Worm (Caenorhabditis elegans) whole organism, young adult: ENCODE data around the gene M106.7.
A peak's percentile ranks its signal among the peaks of the same experiment; 100 is the strongest.

Experiments
- B0019.2 ChIP-seq: fragments of 200-800 bp; sonication (Bioruptor generic); conservative IDR thresholded peaks from 2 replicates; pipeline ENCODE4 v1.3.6; 2022; ENCODE audit warnings: missing genetic modification reagents, missing genetic modification characterization, missing compliant biosample characterization
- B0261.1 ChIP-seq: sonication (generic microtip); optimal IDR thresholded peaks from 2 replicates; lab custom pipeline; 2016; ENCODE audit warnings: mild to moderate bottlenecking, missing genetic modification characterization, moderate library complexity, missing compliant biosample characterization
- C17E4.6 ChIP-seq: fragments of 200-800 bp; sonication (Bioruptor generic); IDR thresholded peaks from 2 replicates; pipeline ENCODE4 v1.3.6; 2022; ENCODE audit warnings: missing genetic modification reagents, missing genetic modification characterization, missing compliant biosample characterization
- F10E7.11 ChIP-seq: sonication (generic microtip); optimal IDR thresholded peaks from 2 replicates; lab custom pipeline; 2017; ENCODE audit warnings: mild to moderate bottlenecking, missing genetic modification characterization, moderate library complexity, missing compliant biosample characterization
- F33H1.4 ChIP-seq: fragments of 200-800 bp; sonication (Bioruptor generic); IDR thresholded peaks from 2 replicates; pipeline ENCODE4 v1.3.6; 2022; ENCODE audit warnings: missing genetic modification reagents, missing genetic modification characterization, missing compliant biosample characterization
- F39B2.1 ChIP-seq: fragments of 200-800 bp; sonication (Bioruptor generic); IDR thresholded peaks from 2 replicates; pipeline ENCODE4 v1.3.6; 2022; ENCODE audit warnings: missing genetic modification reagents, missing genetic modification characterization, missing compliant biosample characterization
- K12H6.12 ChIP-seq: fragments of 200-800 bp; sonication (Bioruptor generic); optimal IDR thresholded peaks from 2 replicates; lab custom pipeline; 2018; ENCODE audit warnings: mild to moderate bottlenecking, missing genetic modification characterization, missing compliant biosample characterization
- T07F8.4 ChIP-seq: sonication (generic microtip); optimal IDR thresholded peaks from 2 replicates; lab custom pipeline; 2016; ENCODE audit warnings: mild to moderate bottlenecking, missing genetic modification characterization, moderate library complexity, missing compliant biosample characterization
- T26A5.8 ChIP-seq: sonication (generic microtip); optimal IDR thresholded peaks from 2 replicates; lab custom pipeline; 2016; ENCODE audit warnings: missing genetic modification characterization, missing compliant biosample characterization
- Y53F4B.3 ChIP-seq: fragments of 200-800 bp; sonication (Bioruptor generic); IDR thresholded peaks from 2 replicates; pipeline ENCODE4 v1.3.6; 2022; ENCODE audit warnings: missing genetic modification reagents, missing genetic modification characterization, missing compliant biosample characterization
- ZK185.1 ChIP-seq: sonication (generic microtip); optimal IDR thresholded peaks from 2 replicates; lab custom pipeline; 2016; ENCODE audit warnings: mild to moderate bottlenecking, missing genetic modification characterization, missing compliant biosample characterization; ENCODE audit not compliant: poor library complexity, severe bottlenecking
- ama-1 ChIP-seq, 3 experiments: fragments of 150-350 bp in 1 of 3; sonication (generic microtip) in 2 of 3; optimal IDR thresholded peaks; 2 replicates each; lab custom pipeline; 2014 to 2018; ENCODE audit warnings: missing biosample characterization in 2 of 3, missing genetic modification characterization in 2 of 3, missing genetic modification reagents in 2 of 3
- aptf-2 ChIP-seq: fragments of 200-800 bp; sonication (Bioruptor generic); conservative IDR thresholded peaks from 2 replicates; pipeline ENCODE4 v1.3.6; 2022; ENCODE audit warnings: missing genetic modification reagents, missing genetic modification characterization, missing compliant biosample characterization
- aptf-3 ChIP-seq: fragments of 200-800 bp; sonication (Bioruptor generic); IDR thresholded peaks from 2 replicates; pipeline ENCODE4 v1.3.6; 2022; ENCODE audit warnings: missing genetic modification characterization, missing compliant biosample characterization
- atf-7 ChIP-seq: sonication (generic microtip); optimal IDR thresholded peaks from 2 replicates; lab custom pipeline; 2017; ENCODE audit warnings: mild to moderate bottlenecking, missing genetic modification characterization, missing compliant biosample characterization
- athp-1 ChIP-seq: sonication (generic microtip); optimal IDR thresholded peaks from 2 replicates; lab custom pipeline; 2017; ENCODE audit warnings: mild to moderate bottlenecking, missing genetic modification characterization, missing compliant biosample characterization
- attf-6 ChIP-seq: fragments of 200-800 bp; sonication (Bioruptor generic); IDR thresholded peaks from 2 replicates; pipeline ENCODE4 v1.3.6; 2022; ENCODE audit warnings: missing genetic modification reagents, missing genetic modification characterization, missing compliant biosample characterization
- ccch-3 ChIP-seq: fragments of 200-800 bp; sonication (Bioruptor generic); optimal IDR thresholded peaks from 2 replicates; lab custom pipeline; 2018; ENCODE audit warnings: mild to moderate bottlenecking, missing genetic modification characterization, missing compliant biosample characterization
- cebp-2 ChIP-seq: fragments of 200-800 bp; sonication (Bioruptor generic); IDR thresholded peaks from 2 replicates; pipeline ENCODE4 v1.3.6; 2022; ENCODE audit warnings: missing genetic modification characterization, missing compliant biosample characterization
- ceh-91 ChIP-seq: fragments of 200-800 bp; sonication (Bioruptor generic); IDR thresholded peaks from 2 replicates; pipeline ENCODE4 v1.3.6; 2022; ENCODE audit warnings: missing genetic modification reagents, missing genetic modification characterization, missing compliant biosample characterization
- dox-1 ChIP-seq: fragments of 200-800 bp; sonication (Bioruptor generic); IDR thresholded peaks from 2 replicates; pipeline ENCODE4 v1.3.6; 2022; ENCODE audit warnings: missing genetic modification reagents, missing genetic modification characterization, missing compliant biosample characterization
- dpff-1 ChIP-seq: sonication (generic microtip); optimal IDR thresholded peaks from 2 replicates; lab custom pipeline; 2017; ENCODE audit warnings: mild to moderate bottlenecking, missing genetic modification characterization, missing compliant biosample characterization
- dpl-1 ChIP-seq: fragments of 150-350 bp; optimal IDR thresholded peaks from 2 replicates; lab custom pipeline; 2014; ENCODE audit warnings: missing biosample characterization, missing genetic modification reagents, missing genetic modification characterization
- egl-44 ChIP-seq: fragments of 200-800 bp; sonication (Bioruptor generic); IDR thresholded peaks from 2 replicates; pipeline ENCODE4 v1.3.6; 2022; ENCODE audit warnings: missing genetic modification reagents, missing genetic modification characterization, missing compliant biosample characterization
- egrh-3 ChIP-seq: fragments of 200-800 bp; sonication (Bioruptor generic); IDR thresholded peaks from 2 replicates; pipeline ENCODE4 v1.3.6; 2022; ENCODE audit warnings: missing genetic modification reagents, missing genetic modification characterization, missing compliant biosample characterization
- let-526 ChIP-seq: fragments of 200-800 bp; sonication (Bioruptor generic); IDR thresholded peaks from 2 replicates; pipeline ENCODE4 v1.3.6; 2022; ENCODE audit warnings: missing genetic modification reagents, missing genetic modification characterization, missing compliant biosample characterization
- lin-35 ChIP-seq, 3 experiments: fragments of 150-350 bp in 2 of 3; sonication (generic microtip) in 1 of 3; optimal IDR thresholded peaks; 2 replicates each; lab custom pipeline; 2014 to 2018; ENCODE audit warnings: missing biosample characterization in 3 of 3, missing genetic modification characterization in 3 of 3, missing genetic modification reagents in 3 of 3
- lsl-1 ChIP-seq: fragments of 200-800 bp; sonication (Bioruptor generic); optimal IDR thresholded peaks from 2 replicates; lab custom pipeline; 2018; ENCODE audit warnings: mild to moderate bottlenecking, missing genetic modification characterization, moderate library complexity, missing compliant biosample characterization
- lsy-27 ChIP-seq: sonication (generic microtip); optimal IDR thresholded peaks from 2 replicates; lab custom pipeline; 2017; ENCODE audit warnings: missing genetic modification characterization, mild to moderate bottlenecking, missing compliant biosample characterization, antibody characterized with exemption, missing genotype, borderline replicate concordance; ENCODE audit not compliant: insufficient read depth
- madf-6 ChIP-seq: fragments of 200-800 bp; sonication (Bioruptor generic); IDR thresholded peaks from 2 replicates; pipeline ENCODE4 v1.3.6; 2022; ENCODE audit warnings: missing genetic modification reagents, missing genetic modification characterization, missing compliant biosample characterization
- mcd-1 ChIP-seq: fragments of 200-800 bp; sonication (Bioruptor generic); IDR thresholded peaks from 2 replicates; pipeline ENCODE4 v1.3.6; 2022; ENCODE audit warnings: missing genetic modification reagents, missing genetic modification characterization, missing compliant biosample characterization
- mel-28 ChIP-seq: sonication (generic microtip); optimal IDR thresholded peaks from 2 replicates; lab custom pipeline; 2016; ENCODE audit warnings: borderline replicate concordance, mild to moderate bottlenecking, missing genetic modification characterization, missing compliant biosample characterization
- nfya-1 ChIP-seq: sonication (generic microtip); optimal IDR thresholded peaks from 2 replicates; lab custom pipeline; 2017; ENCODE audit warnings: antibody characterized with exemption, missing compliant biosample characterization, missing genetic modification characterization, borderline replicate concordance; ENCODE audit not compliant: insufficient read depth
- nfya-2 ChIP-seq: fragments of 200-800 bp; sonication (Bioruptor generic); IDR thresholded peaks from 2 replicates; pipeline ENCODE4 v1.3.6; 2022; ENCODE audit warnings: missing genetic modification reagents, missing genetic modification characterization, missing compliant biosample characterization
- rec-8 ChIP-seq, 2 experiments: sonication (generic microtip); optimal IDR thresholded peaks; 2 replicates each; lab custom pipeline; 2016; ENCODE audit warnings: mild to moderate bottlenecking in 2 of 2, missing genetic modification characterization in 2 of 2, missing genetic modification reagents in 2 of 2, missing genotype in 2 of 2, missing biosample characterization in 1 of 2, missing compliant biosample characterization in 1 of 2, moderate library complexity in 1 of 2
- sdz-38 ChIP-seq: sonication (generic microtip); optimal IDR thresholded peaks from 2 replicates; lab custom pipeline; 2016; ENCODE audit warnings: missing genotype, missing genetic modification characterization, missing compliant biosample characterization
- snpc-1.1 ChIP-seq: sonication (generic microtip); optimal IDR thresholded peaks from 2 replicates; lab custom pipeline; 2017; ENCODE audit warnings: missing genetic modification characterization, mild to moderate bottlenecking, missing compliant biosample characterization, antibody characterized with exemption, moderate library complexity, missing genotype, missing genetic modification reagents; ENCODE audit not compliant: insufficient read depth
- snpc-3.4 ChIP-seq: sonication (generic microtip); optimal IDR thresholded peaks from 2 replicates; lab custom pipeline; 2017; ENCODE audit warnings: missing genetic modification characterization, mild to moderate bottlenecking, missing compliant biosample characterization, antibody characterized with exemption, moderate library complexity, missing genotype, missing genetic modification reagents
- somi-1 ChIP-seq: fragments of 200-800 bp; sonication (Bioruptor generic); optimal IDR thresholded peaks from 2 replicates; lab custom pipeline; 2018; ENCODE audit warnings: mild to moderate bottlenecking, missing genetic modification characterization, missing compliant biosample characterization
- tbp1 ChIP-seq: fragments of 200-800 bp; sonication (Bioruptor generic); optimal IDR thresholded peaks from 2 replicates; lab custom pipeline; 2018; ENCODE audit warnings: mild to moderate bottlenecking, missing genetic modification characterization, missing compliant biosample characterization
- tbx-9 ChIP-seq: sonication (generic microtip); optimal IDR thresholded peaks from 2 replicates; lab custom pipeline; 2016; ENCODE audit warnings: borderline replicate concordance, missing genetic modification characterization, inconsistent platforms, missing compliant biosample characterization
- tlf-1 ChIP-seq: fragments of 200-800 bp; sonication (Bioruptor generic); optimal IDR thresholded peaks from 2 replicates; lab custom pipeline; 2018; ENCODE audit warnings: mild to moderate bottlenecking, missing genetic modification characterization, missing compliant biosample characterization
- unc-62 ChIP-seq: fragments of 150-350 bp; optimal IDR thresholded peaks from 2 replicates; lab custom pipeline; 2014; ENCODE audit warnings: missing biosample characterization, missing genetic modification reagents, missing genetic modification characterization
- ztf-22 ChIP-seq: fragments of 200-800 bp; sonication (Bioruptor generic); optimal IDR thresholded peaks from 2 replicates; lab custom pipeline; 2018; ENCODE audit warnings: mild to moderate bottlenecking, missing genetic modification characterization, moderate library complexity, missing compliant biosample characterization
- ztf-25 ChIP-seq: fragments of 200-800 bp; sonication (Bioruptor generic); IDR thresholded peaks from 2 replicates; pipeline ENCODE4 v1.3.6; 2022; ENCODE audit warnings: missing genetic modification reagents, missing genetic modification characterization, missing compliant biosample characterization
- ztf-28 ChIP-seq: fragments of 200-800 bp; sonication (Bioruptor generic); IDR thresholded peaks from 2 replicates; pipeline ENCODE4 v1.3.6; 2022; ENCODE audit warnings: missing genetic modification reagents, missing genetic modification characterization, missing compliant biosample characterization
- ztf-3 ChIP-seq: fragments of 200-800 bp; sonication (Bioruptor generic); optimal IDR thresholded peaks from 2 replicates; lab custom pipeline; 2018; ENCODE audit warnings: mild to moderate bottlenecking, missing genetic modification characterization, missing compliant biosample characterization

Gene M106.7

DNA sequence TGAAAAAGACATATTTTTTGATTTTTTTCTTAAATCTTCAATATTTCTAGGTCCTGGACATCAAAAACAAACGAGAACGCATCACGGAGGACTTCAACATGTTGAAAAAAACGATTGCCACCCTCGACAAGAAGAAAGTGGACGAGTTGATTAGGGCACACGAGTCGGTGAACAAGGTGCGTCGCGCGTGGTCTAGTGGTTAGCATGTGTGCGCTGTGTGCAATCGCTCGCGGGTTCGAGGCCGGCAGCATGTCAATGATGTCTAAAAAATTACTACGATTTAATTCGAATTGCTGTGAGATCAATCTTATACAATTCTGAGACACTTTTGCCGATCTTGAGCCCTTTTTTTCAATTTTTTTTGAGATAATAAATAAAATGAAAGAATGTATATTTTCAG is 16.9 kb downstream of the M106.7 start (continued):
- peak; percentile 80; the same call in 1 of the 2 replicates for TF ChIP-seq ztf-25 (GFP tag; lab: Robert Waterston, UW)
- TF ChIP-seq B0019.2 (GFP tag; lab: Robert Waterston, UW) = 0 out of 2 replicates have a peak, but pooled peaks have one; percentile 19
- TF ChIP-seq F10E7.11 (tag; lab: Kevin White, UChicago) = no peak
- TF ChIP-seq lin-35 (GFP tag; optimal IDR thresholded peaks at IDR 0.05; lab: Kevin White, UChicago) = peak in 1 of 3 experiments; percentile 74
- no peak for TF ChIP-seq ztf-22 (GFP tag; lab: Kevin White, UChicago)
- TF ChIP-seq unc-62 = no peak
- TF ChIP-seq sdz-38 = no peak
- TF ChIP-seq egrh-3 (GFP tag; lab: Robert Waterston, UW) = no peak
- TF ChIP-seq lsl-1 = peak; percentile 67
- TF ChIP-seq ztf-28 (GFP tag; lab: Robert Waterston, UW) = peak; percentile 63; the same call in 1 of the 2 replicates
- peak; percentile 99 for TF ChIP-seq tbp1
- TF ChIP-seq tbx-9 (tag; lab: Kevin White, UChicago) = peak; percentile 38
- peak; percentile 80 for TF ChIP-seq mcd-1
- peak; percentile 64 for TF ChIP-seq madf-6 (GFP tag; lab: Robert Waterston, UW)
- peak; percentile 92 for TF ChIP-seq athp-1 (tag; lab: Kevin White, UChicago)
- TF ChIP-seq dpl-1 = no peak
- peak; percentile 91 for TF ChIP-seq ZK185.1
- TF ChIP-seq atf-7 (tag; lab: Kevin White, UChicago) = peak; percentile 82
- peak; percentile 57 for TF ChIP-seq T26A5.8 (tag; lab: Kevin White, UChicago)
- no peak for TF ChIP-seq dpff-1
- peak; percentile 61 for TF ChIP-seq mel-28 (tag; lab: Kevin White, UChicago)
- TF ChIP-seq F39B2.1 (GFP tag; lab: Robert Waterston, UW) = no peak
- peak; percentile 34; the same call in 1 of the 2 replicates for TF ChIP-seq attf-6
- peak; percentile 75 for TF ChIP-seq snpc-3.4 (tag; lab: Kevin White, UChicago)
- peak; percentile 65 for TF ChIP-seq K12H6.12
- peak; percentile 88 for TF ChIP-seq dox-1 (GFP tag; lab: Robert Waterston, UW)
- TF ChIP-seq C17E4.6 = peak; percentile 76
- TF ChIP-seq lsy-27 (tag; lab: Kevin White, UChicago) = peak; percentile 79
- peak; percentile 94 for TF ChIP-seq B0261.1 (tag; lab: Kevin White, UChicago)
- peak; percentile 52 for TF ChIP-seq snpc-1.1 (tag; lab: Kevin White, UChicago)
- no peak for TF ChIP-seq ceh-91 (GFP tag; lab: Robert Waterston, UW)
- peak; percentile 63; the same call in 1 of the 2 replicates for TF ChIP-seq egl-44
- peak; percentile 61; the same call in 1 of the 2 replicates for TF ChIP-seq aptf-3 (GFP tag; lab: Robert Waterston, UW)
- TF ChIP-seq ccch-3 (GFP tag; lab: Kevin White, UChicago) = no peak
- peak; percentile 85 for TF ChIP-seq let-526 (GFP tag; lab: Robert Waterston, UW)
- no peak for TF ChIP-seq aptf-2 (GFP tag; lab: Robert Waterston, UW)
- TF ChIP-seq nfya-2 = no peak
- TF ChIP-seq T07F8.4 (tag; lab: Kevin White, UChicago) = peak; percentile 75
- TF ChIP-seq ztf-3 (GFP tag; lab: Kevin White, UChicago) = peak; percentile 18
- TF ChIP-seq cebp-2 (GFP tag; lab: Robert Waterston, UW) = peak; percentile 74; the same call in 1 of the 2 replicates
- TF ChIP-seq somi-1 (GFP tag; lab: Kevin White, UChicago) = peak; percentile 63
- TF ChIP-seq ama-1 (optimal IDR thresholded peaks at IDR 0.05; lab: Kevin White, UChicago) = no peak
- TF ChIP-seq ama-1 (GFP tag; optimal IDR thresholded peaks at IDR 0.05; lab: Kevin White, UChicago) = peak; percentile 62 to 67
- peak; percentile 76 to 94 for TF ChIP-seq rec-8 (tag; optimal IDR thresholded peaks at IDR 0.05; lab: Kevin White, UChicago)
- peak; percentile 63 for TF ChIP-seq F33H1.4 (GFP tag; lab: Robert Waterston, UW)
- TF ChIP-seq nfya-1 (tag; lab: Kevin White, UChicago) = no peak
- TF ChIP-seq Y53F4B.3 (GFP tag; lab: Robert Waterston, UW) = no peak
- peak; percentile 59 for TF ChIP-seq tlf-1
